Worm (Caenorhabditis elegans) whole organism, young adult: Measurements from ENCODE around the gene str-139.

Source experiments
- B0019.2 ChIP-seq: fragments of 200-800 bp; sonication (Bioruptor generic); conservative IDR thresholded peaks from 2 replicates; pipeline ENCODE4 v1.3.6; 2022; ENCODE audit warnings: missing genetic modification reagents, missing genetic modification characterization, missing compliant biosample characterization
- F49E8.2 ChIP-seq: sonication (generic microtip); optimal IDR thresholded peaks from 3 replicates; lab custom pipeline; 2017; ENCODE audit warnings: missing genetic modification characterization, mild to moderate bottlenecking, missing compliant biosample characterization, antibody characterized with exemption, moderate library complexity; ENCODE audit not compliant: insufficient read depth
- Y53G8AR.9 ChIP-seq: fragments of 200-800 bp; sonication (Bioruptor generic); conservative IDR thresholded peaks from 2 replicates; pipeline ENCODE4 v1.3.6; 2022; ENCODE audit warnings: missing genetic modification reagents, missing genetic modification characterization, missing compliant biosample characterization
- ama-1 ChIP-seq, 3 experiments: fragments of 150-350 bp in 1 of 3; sonication (generic microtip) in 2 of 3; optimal IDR thresholded peaks; 2 replicates each; lab custom pipeline; 2014 to 2018; ENCODE audit warnings: missing biosample characterization in 2 of 3, missing genetic modification characterization in 2 of 3, missing genetic modification reagents in 2 of 3
- atf-7 ChIP-seq: sonication (generic microtip); optimal IDR thresholded peaks from 2 replicates; lab custom pipeline; 2017; ENCODE audit warnings: mild to moderate bottlenecking, missing genetic modification characterization, missing compliant biosample characterization
- ceh-40 ChIP-seq: fragments of 200-800 bp; sonication (Bioruptor generic); IDR thresholded peaks from 2 replicates; pipeline ENCODE4 v1.3.6; 2022; ENCODE audit warnings: missing genetic modification characterization, missing compliant biosample characterization
- efl-1 ChIP-seq: fragments of 150-350 bp; optimal IDR thresholded peaks from 2 replicates; lab custom pipeline; 2014; ENCODE audit warnings: missing biosample characterization, missing genetic modification reagents, missing genetic modification characterization
- him-1 ChIP-seq: sonication (generic microtip); optimal IDR thresholded peaks from 2 replicates; lab custom pipeline; 2016; ENCODE audit warnings: missing genotype, missing genetic modification reagents, missing genetic modification characterization, missing compliant biosample characterization
- madf-6 ChIP-seq: fragments of 200-800 bp; sonication (Bioruptor generic); IDR thresholded peaks from 2 replicates; pipeline ENCODE4 v1.3.6; 2022; ENCODE audit warnings: missing genetic modification reagents, missing genetic modification characterization, missing compliant biosample characterization
- nfya-1 ChIP-seq: sonication (generic microtip); optimal IDR thresholded peaks from 2 replicates; lab custom pipeline; 2017; ENCODE audit warnings: antibody characterized with exemption, missing compliant biosample characterization, missing genetic modification characterization, borderline replicate concordance; ENCODE audit not compliant: insufficient read depth
- rcor-1 ChIP-seq: fragments of 200-800 bp; sonication (Bioruptor generic); IDR thresholded peaks from 2 replicates; pipeline ENCODE4 v1.3.6; 2022; ENCODE audit warnings: missing genetic modification reagents, missing genetic modification characterization, missing compliant biosample characterization
- unc-62 ChIP-seq: fragments of 150-350 bp; optimal IDR thresholded peaks from 2 replicates; lab custom pipeline; 2014; ENCODE audit warnings: missing biosample characterization, missing genetic modification reagents, missing genetic modification characterization

DNA sequence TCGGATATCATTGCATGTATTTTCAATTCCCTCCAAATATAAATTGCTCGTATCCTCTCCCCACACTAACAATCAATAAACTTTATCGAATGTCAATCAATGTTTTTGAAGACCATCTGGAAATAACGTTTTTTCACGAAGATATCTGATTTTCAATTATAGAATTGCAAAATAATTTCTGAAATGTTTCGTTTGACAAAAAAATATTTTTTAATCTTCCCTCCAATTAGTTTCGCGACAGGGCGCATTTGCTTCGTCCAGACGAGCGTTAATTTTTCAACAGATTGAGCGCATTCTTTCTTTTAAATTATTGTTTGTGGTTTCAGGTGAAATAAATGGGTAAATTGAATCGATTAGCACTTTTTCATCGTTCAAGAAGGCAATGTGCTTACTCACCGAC is 30.9 kb downstream of the str-139 start, which contains the start of gene vars-1:
- TF ChIP-seq him-1 (tag; lab: Kevin White, UChicago) (no peak), nfya-1 (tag; lab: Kevin White, UChicago) (no peak), ceh-40 (no peak), madf-6 (GFP tag; lab: Robert Waterston, UW) (peak; percentile 58), ama-1 (optimal IDR thresholded peaks at IDR 0.05; lab: Kevin White, UChicago) (no peak), ama-1 (GFP tag; optimal IDR thresholded peaks at IDR 0.05; lab: Kevin White, UChicago) (no peak), F49E8.2 (tag; lab: Kevin White, UChicago) (peak; percentile 77), atf-7 (tag; lab: Kevin White, UChicago) (no peak), efl-1 (GFP tag; lab: Kevin White, UChicago) (peak; percentile 69), Y53G8AR.9 (GFP tag; lab: Robert Waterston, UW) (no peak; the same call in 1 of the 2 replicates), unc-62 (GFP tag; lab: Kevin White, UChicago) (no peak), rcor-1 (GFP tag; lab: Robert Waterston, UW) (no peak), B0019.2 (GFP tag; lab: Robert Waterston, UW) (no peak)
